Fruit fly (Drosophila melanogaster) whole organism, embryonic: ENCODE data around the gene mag.

Experiments used
- ATbp ChIP-seq: fragments of 200-800 bp; sonication (Bioruptor generic); optimal IDR thresholded peaks from 2 replicates; lab custom pipeline; 2017; ENCODE audit warnings: missing biosample characterization, mild to moderate bottlenecking, missing genetic modification characterization, missing genetic modification reagents
- Atf6 ChIP-seq: fragments of 200-800 bp; sonication (Bioruptor generic); IDR thresholded peaks from 2 replicates; pipeline ENCODE4 v1.3.6; 2022; ENCODE audit warnings: missing biosample characterization, missing genetic modification characterization
- CG10209 ChIP-seq: fragments of 200-800 bp; sonication (Bioruptor generic); optimal IDR thresholded peaks from 3 replicates; lab custom pipeline; 2017; ENCODE audit warnings: missing biosample characterization, mild to moderate bottlenecking, missing genetic modification characterization, missing genetic modification reagents
- CG12104 ChIP-seq: fragments of 200-800 bp; sonication (Bioruptor generic); optimal IDR thresholded peaks from 3 replicates; lab custom pipeline; 2016; ENCODE audit warnings: missing biosample characterization, missing genetic modification characterization
- CG12299 ChIP-seq: fragments of 200-800 bp; sonication (Bioruptor generic); optimal IDR thresholded peaks from 2 replicates; lab custom pipeline; 2018; ENCODE audit warnings: missing biosample characterization, mild to moderate bottlenecking, missing genetic modification characterization
- CG12659 ChIP-seq: fragments of 200-800 bp; sonication (Bioruptor generic); optimal IDR thresholded peaks from 3 replicates; lab custom pipeline; 2017; ENCODE audit warnings: mild to moderate bottlenecking, missing biosample characterization, missing genetic modification reagents, missing genetic modification characterization
- CG14050 ChIP-seq: fragments of 200-800 bp; sonication (Bioruptor generic); IDR thresholded peaks from 3 replicates; pipeline ENCODE4 v1.3.6; 2022; ENCODE audit warnings: missing biosample characterization, missing genetic modification characterization
- CG16863 ChIP-seq: fragments of 200-800 bp; sonication (Bioruptor generic); optimal IDR thresholded peaks from 3 replicates; lab custom pipeline; 2016; ENCODE audit warnings: missing biosample characterization, missing genetic modification characterization
- CG17912 ChIP-seq: fragments of 200-800 bp; sonication (Bioruptor generic); optimal IDR thresholded peaks from 2 replicates; lab custom pipeline; 2018; ENCODE audit warnings: missing biosample characterization, mild to moderate bottlenecking, missing genetic modification characterization
- CG2875 ChIP-seq: fragments of 200-800 bp; sonication (Bioruptor generic); optimal IDR thresholded peaks from 2 replicates; lab custom pipeline; 2017; ENCODE audit warnings: missing biosample characterization, mild to moderate bottlenecking, missing genetic modification characterization, missing genetic modification reagents
- CG4404 ChIP-seq: fragments of 200-800 bp; sonication (Bioruptor generic); IDR thresholded peaks from 2 replicates; pipeline ENCODE4 v1.3.6; 2022; ENCODE audit warnings: missing biosample characterization, missing genetic modification characterization
- CG4820 ChIP-seq: fragments of 200-800 bp; sonication (Bioruptor generic); optimal IDR thresholded peaks from 3 replicates; lab custom pipeline; 2016; ENCODE audit warnings: missing biosample characterization, missing genetic modification characterization
- CG6791 ChIP-seq: fragments of 200-800 bp; sonication (Bioruptor generic); IDR thresholded peaks from 3 replicates; pipeline ENCODE4 v1.3.6; 2022; ENCODE audit warnings: missing biosample characterization, missing genetic modification characterization; ENCODE audit not compliant: partially characterized antibody
- CG6854 ChIP-seq: fragments of 200-800 bp; sonication (Bioruptor generic); optimal IDR thresholded peaks from 3 replicates; lab custom pipeline; 2017; ENCODE audit warnings: missing biosample characterization, mild to moderate bottlenecking, missing genetic modification characterization
- CG9215 ChIP-seq: fragments of 200-800 bp; sonication (Bioruptor generic); IDR thresholded peaks from 2 replicates; pipeline ENCODE4 v1.3.6; 2022; ENCODE audit warnings: missing biosample characterization, missing genetic modification characterization
- CG9437 ChIP-seq: fragments of 200-800 bp; sonication (Bioruptor generic); optimal IDR thresholded peaks from 2 replicates; lab custom pipeline; 2018; ENCODE audit warnings: missing biosample characterization, mild to moderate bottlenecking, missing genetic modification characterization
- CHES-1-like ChIP-seq: fragments of 200-800 bp; sonication (Bioruptor generic); optimal IDR thresholded peaks from 2 replicates; lab custom pipeline; 2016; ENCODE audit warnings: missing biosample characterization, missing genetic modification characterization
- Chrac-16 ChIP-seq: fragments of 200-800 bp; sonication (Bioruptor generic); optimal IDR thresholded peaks from 3 replicates; lab custom pipeline; 2016; ENCODE audit warnings: missing biosample characterization, missing genetic modification characterization
- H15 ChIP-seq: fragments of 200-800 bp; sonication (Bioruptor generic); IDR thresholded peaks from 3 replicates; pipeline ENCODE4 v1.3.6; 2022; ENCODE audit warnings: missing biosample characterization, missing genetic modification characterization
- Hmx ChIP-seq: fragments of 200-800 bp; sonication (Bioruptor generic); optimal IDR thresholded peaks from 2 replicates; lab custom pipeline; 2016; ENCODE audit warnings: missing biosample characterization, missing genetic modification characterization
- Hr39 ChIP-seq: fragments of >200 bp; optimal IDR thresholded peaks from 2 replicates; lab custom pipeline; 2017
- Hr78 ChIP-seq, 2 experiments: fragments of 200-800 bp in 1 of 2; fragments of >200 bp in 1 of 2; sonication (Bioruptor generic) in 1 of 2; optimal IDR thresholded peaks; 2 replicates each; lab custom pipeline; 2017 to 2019; ENCODE audit warnings: missing biosample characterization in 2 of 2, missing genetic modification characterization in 2 of 2, mild to moderate bottlenecking in 1 of 2, moderate library complexity in 1 of 2
- Hsf ChIP-seq: fragments of 200-800 bp; sonication (Bioruptor generic); optimal IDR thresholded peaks from 3 replicates; lab custom pipeline; 2016; ENCODE audit warnings: missing biosample characterization, missing genetic modification characterization
- Kr ChIP-seq: fragments of 200-800 bp; sonication (Bioruptor generic); optimal IDR thresholded peaks from 2 replicates; lab custom pipeline; 2017; ENCODE audit warnings: missing biosample characterization, mild to moderate bottlenecking, missing genetic modification characterization
- Meics ChIP-seq: fragments of 200-800 bp; sonication (Bioruptor generic); optimal IDR thresholded peaks from 2 replicates; lab custom pipeline; 2017; ENCODE audit warnings: missing biosample characterization, mild to moderate bottlenecking, missing genetic modification characterization
- Mrtf ChIP-seq: fragments of 200-800 bp; sonication (Bioruptor generic); IDR thresholded peaks from 3 replicates; pipeline ENCODE4 v1.3.6; 2022; ENCODE audit warnings: missing biosample characterization, missing genetic modification characterization
- Opbp ChIP-seq: fragments of 200-800 bp; sonication (Bioruptor generic); IDR thresholded peaks from 3 replicates; pipeline ENCODE4 v1.3.6; 2022; ENCODE audit warnings: missing biosample characterization, missing genetic modification characterization; ENCODE audit not compliant: partially characterized antibody
- Pdp1 ChIP-seq, 2 experiments: fragments of 200-800 bp; sonication (Bioruptor generic); optimal IDR thresholded peaks; 3 replicates each; lab custom pipeline; 2016; ENCODE audit warnings: missing biosample characterization in 2 of 2, missing genetic modification characterization in 2 of 2, mild to moderate bottlenecking in 1 of 2, moderate library complexity in 1 of 2
- Sox100B ChIP-seq: fragments of 200-800 bp; sonication (Bioruptor generic); optimal IDR thresholded peaks from 3 replicates; lab custom pipeline; 2018; ENCODE audit warnings: missing biosample characterization, mild to moderate bottlenecking, missing genetic modification characterization
- Sry-δ ChIP-seq: fragments of 200-800 bp; sonication (Bioruptor generic); optimal IDR thresholded peaks from 2 replicates; lab custom pipeline; 2016; ENCODE audit warnings: missing biosample characterization, missing genetic modification characterization
- Ssrp ChIP-seq: fragments of 200-800 bp; sonication (Bioruptor generic); optimal IDR thresholded peaks from 2 replicates; lab custom pipeline; 2018; ENCODE audit warnings: missing biosample characterization, mild to moderate bottlenecking, missing genetic modification characterization, moderate library complexity
- YL-1 ChIP-seq: fragments of 200-800 bp; sonication (Bioruptor generic); optimal IDR thresholded peaks from 3 replicates; lab custom pipeline; 2017; ENCODE audit warnings: missing biosample characterization, mild to moderate bottlenecking, missing genetic modification characterization
- abd-A ChIP-seq: fragments of 200-800 bp; sonication (Bioruptor generic); optimal IDR thresholded peaks from 3 replicates; lab custom pipeline; 2019; ENCODE audit warnings: missing biosample characterization, mild to moderate bottlenecking, missing genetic modification characterization, moderate library complexity
- bbx ChIP-seq: fragments of 200-800 bp; sonication (Bioruptor generic); IDR thresholded peaks from 2 replicates; pipeline ENCODE4 v1.3.6; 2022; ENCODE audit warnings: missing biosample characterization, missing genetic modification characterization; ENCODE audit not compliant: partially characterized antibody
- bcd ChIP-seq: fragments of 200-800 bp; sonication (Bioruptor generic); optimal IDR thresholded peaks from 2 replicates; lab custom pipeline; 2017; ENCODE audit warnings: missing biosample characterization, mild to moderate bottlenecking, missing genetic modification characterization
- cato ChIP-seq: fragments of 200-800 bp; sonication (Bioruptor generic); optimal IDR thresholded peaks from 2 replicates; lab custom pipeline; 2016; ENCODE audit warnings: missing biosample characterization, missing genetic modification characterization, borderline replicate concordance
- dati ChIP-seq: fragments of 200-800 bp; sonication (Bioruptor generic); IDR thresholded peaks from 2 replicates; pipeline ENCODE4 v1.3.6; 2022; ENCODE audit warnings: missing biosample characterization, missing genetic modification characterization
- ewg ChIP-seq: fragments of 200-800 bp; sonication (Bioruptor generic); optimal IDR thresholded peaks from 3 replicates; lab custom pipeline; 2017; ENCODE audit warnings: mild to moderate bottlenecking, missing biosample characterization, missing genetic modification reagents, missing genetic modification characterization
- pita ChIP-seq: fragments of 200-800 bp; sonication (Bioruptor generic); optimal IDR thresholded peaks from 2 replicates; lab custom pipeline; 2017; ENCODE audit warnings: missing biosample characterization, mild to moderate bottlenecking, missing genetic modification characterization
- pros ChIP-seq: fragments of 200-800 bp; sonication (Bioruptor generic); optimal IDR thresholded peaks from 3 replicates; lab custom pipeline; 2019; ENCODE audit warnings: missing biosample characterization, mild to moderate bottlenecking, missing genetic modification characterization, moderate library complexity
- repo ChIP-seq: fragments of 200-800 bp; sonication (Bioruptor generic); optimal IDR thresholded peaks from 2 replicates; lab custom pipeline; 2016; ENCODE audit warnings: missing biosample characterization, missing genetic modification characterization
- rib ChIP-seq: fragments of 200-800 bp; sonication (Bioruptor generic); IDR thresholded peaks from 2 replicates; pipeline ENCODE4 v1.3.6; 2022; ENCODE audit warnings: missing biosample characterization, missing genetic modification characterization
- sisA ChIP-seq: fragments of 200-800 bp; sonication (Bioruptor generic); IDR thresholded peaks from 2 replicates; pipeline ENCODE4 v1.3.6; 2022; ENCODE audit warnings: missing biosample characterization, missing genetic modification characterization
- sr ChIP-seq: fragments of 200-800 bp; sonication (Bioruptor generic); IDR thresholded peaks from 3 replicates; pipeline ENCODE4 v1.3.6; 2022; ENCODE audit warnings: missing biosample characterization, missing genetic modification characterization
- stwl ChIP-seq: fragments of 200-800 bp; sonication (Bioruptor generic); optimal IDR thresholded peaks from 3 replicates; lab custom pipeline; 2018; ENCODE audit warnings: missing biosample characterization, mild to moderate bottlenecking, missing genetic modification characterization, moderate library complexity
- sug ChIP-seq: fragments of 200-800 bp; optimal IDR thresholded peaks from 2 replicates; lab custom pipeline; 2019; ENCODE audit warnings: missing biosample characterization, mild to moderate bottlenecking, missing genetic modification characterization, moderate library complexity
- vnd ChIP-seq: fragments of 200-800 bp; sonication (Bioruptor generic); IDR thresholded peaks from 3 replicates; pipeline ENCODE4 v1.3.6; 2022; ENCODE audit warnings: missing biosample characterization, missing genetic modification characterization; ENCODE audit not compliant: partially characterized antibody
- zen2 ChIP-seq: fragments of 200-800 bp; sonication (Bioruptor generic); IDR thresholded peaks from 3 replicates; pipeline ENCODE4 v1.3.6; 2022; ENCODE audit warnings: missing biosample characterization, missing genetic modification characterization; ENCODE audit not compliant: partially characterized antibody

Gene mag

dm6 chr3L:20509121-20509934, 48.8 kb downstream of the mag start (continued):
- TF ChIP-seq ewg (peak; percentile 57), CG9215 (GFP tag; lab: Robert Waterston, UW) (peak; percentile 48), CG12104 (GFP tag; lab: Kevin White, UChicago) (peak; percentile 77), CG14050 (GFP tag; lab: Robert Waterston, UW) (peak; percentile 26; the same call in 1 of the 3 replicates), Chrac-16 (GFP tag; lab: Kevin White, UChicago) (peak; percentile 57), CG4404 (GFP tag; lab: Robert Waterston, UW) (no peak), Meics (peak; percentile 91), ATbp (peak; percentile 17), CG10209 (GFP tag; lab: Kevin White, UChicago) (peak; percentile 78), rib (GFP tag; lab: Robert Waterston, UW) (no peak), Ssrp (tag; lab: Kevin White, UChicago) (peak; percentile 71), pros (GFP tag; lab: Kevin White, UChicago) (no peak), H15 (no peak), abd-A (tag; lab: Kevin White, UChicago) (no peak), CG6791 (no peak), CG9437 (GFP tag; lab: Kevin White, UChicago) (peak; percentile 88), sr (GFP tag; lab: Robert Waterston, UW) (no peak), Hr78 (GFP tag; optimal IDR thresholded peaks at IDR 0.05; lab: Kevin White, UChicago) (peak in 1 of 2 experiments; percentile 75), zen2 (GFP tag; lab: Robert Waterston, UW) (no peak), CG16863 (peak; percentile 67), Pdp1 (GFP tag; optimal IDR thresholded peaks at IDR 0.05; lab: Kevin White, UChicago) (peak; percentile 66 to 89), Mrtf (GFP tag; lab: Robert Waterston, UW) (no peak), bbx (no peak), dati (GFP tag; lab: Robert Waterston, UW) (no peak), Sox100B (GFP tag; lab: Kevin White, UChicago) (peak; percentile 88), vnd (GFP tag; lab: Robert Waterston, UW) (no peak), CHES-1-like (GFP tag; lab: Kevin White, UChicago) (peak; percentile 77), CG4820 (GFP tag; lab: Kevin White, UChicago) (peak; percentile 70), Sry-δ (GFP tag; lab: Kevin White, UChicago) (peak; percentile 39), sug (tag; lab: Kevin White, UChicago) (peak; percentile 81), CG17912 (GFP tag; lab: Kevin White, UChicago) (no peak), CG6854 (GFP tag; lab: Kevin White, UChicago) (peak; percentile 67), sisA (GFP tag; lab: Robert Waterston, UW) (no peak; the same call in 1 of the 2 replicates), cato (GFP tag; lab: Kevin White, UChicago) (peak; percentile 17), Hmx (GFP tag; lab: Kevin White, UChicago) (peak; percentile 78), YL-1 (GFP tag; lab: Kevin White, UChicago) (peak; percentile 40), CG12299 (tag; lab: Kevin White, UChicago) (peak; percentile 63), stwl (no peak), bcd (GFP tag; lab: Kevin White, UChicago) (peak; percentile 82), Opbp (GFP tag; lab: Robert Waterston, UW) (no peak), Hr39 (lab: Kevin White, UChicago) (no peak), CG2875 (GFP tag; lab: Kevin White, UChicago) (peak; percentile 75), Atf6 (GFP tag; lab: Robert Waterston, UW) (peak; percentile 53), Kr (GFP tag; lab: Kevin White, UChicago) (no peak), repo (GFP tag; lab: Kevin White, UChicago) (peak; percentile 34), pita (no peak), CG12659 (GFP tag; lab: Kevin White, UChicago) (peak; percentile 86), Hsf (GFP tag; lab: Kevin White, UChicago) (peak; percentile 76)
